Fruit fly (Drosophila melanogaster) whole organism, embryonic: ENCODE data around the gene CG7889.

Source experiments
- CG14014 ChIP-seq: fragments of 200-800 bp; sonication (Bioruptor generic); IDR thresholded peaks from 2 replicates; pipeline ENCODE4 v1.3.6; 2022; ENCODE audit warnings: missing biosample characterization, missing genetic modification characterization
- CG15601 ChIP-seq: fragments of 200-800 bp; sonication (Bioruptor generic); optimal IDR thresholded peaks from 3 replicates; lab custom pipeline; 2019; ENCODE audit warnings: missing biosample characterization, mild to moderate bottlenecking, missing genetic modification characterization, moderate library complexity
- CG17359 ChIP-seq: fragments of 200-800 bp; sonication (Bioruptor generic); optimal IDR thresholded peaks from 3 replicates; lab custom pipeline; 2018; ENCODE audit warnings: missing biosample characterization, mild to moderate bottlenecking, missing genetic modification characterization, moderate library complexity
- HLH3B ChIP-seq: fragments of 200-800 bp; sonication (Bioruptor generic); IDR thresholded peaks from 2 replicates; pipeline ENCODE4 v1.3.6; 2022; ENCODE audit warnings: missing biosample characterization, missing genetic modification characterization
- NfI ChIP-seq: fragments of 200-800 bp; sonication (Bioruptor generic); optimal IDR thresholded peaks from 3 replicates; lab custom pipeline; 2018; ENCODE audit warnings: missing biosample characterization, mild to moderate bottlenecking, missing genetic modification characterization, moderate library complexity
- br ChIP-seq: fragments of >200 bp; optimal IDR thresholded peaks from 2 replicates; lab custom pipeline; 2017
- danr ChIP-seq: fragments of 200-800 bp; sonication (Bioruptor generic); IDR thresholded peaks from 2 replicates; pipeline ENCODE4 v1.3.6; 2022; ENCODE audit warnings: missing biosample characterization, missing genetic modification characterization
- fru ChIP-seq: fragments of >200 bp; optimal IDR thresholded peaks from 2 replicates; lab custom pipeline; 2017
- luna ChIP-seq: fragments of 200-800 bp; sonication (Bioruptor generic); optimal IDR thresholded peaks from 2 replicates; lab custom pipeline; 2016; ENCODE audit warnings: missing biosample characterization, missing genetic modification characterization
- pita ChIP-seq: fragments of 200-800 bp; sonication (Bioruptor generic); optimal IDR thresholded peaks from 2 replicates; lab custom pipeline; 2017; ENCODE audit warnings: missing biosample characterization, mild to moderate bottlenecking, missing genetic modification characterization
- usp ChIP-seq: fragments of >200 bp; optimal IDR thresholded peaks from 2 replicates; lab custom pipeline; 2017; ENCODE audit warnings: missing biosample characterization, missing genetic modification characterization
- vnd ChIP-seq: fragments of 200-800 bp; sonication (Bioruptor generic); IDR thresholded peaks from 3 replicates; pipeline ENCODE4 v1.3.6; 2022; ENCODE audit warnings: missing biosample characterization, missing genetic modification characterization; ENCODE audit not compliant: partially characterized antibody

- TF ChIP-seq HLH3B (no peak), usp (GFP tag; lab: Kevin White, UChicago) (no peak), danr (GFP tag; lab: Robert Waterston, UW) (no peak), br (no peak), CG14014 (GFP tag; lab: Robert Waterston, UW) (no peak), luna (no peak), fru (lab: Kevin White, UChicago) (no peak), CG17359 (tag; lab: Kevin White, UChicago) (no peak), vnd (GFP tag; lab: Robert Waterston, UW) (no peak), CG15601 (tag; lab: Kevin White, UChicago) (no peak), NfI (no peak), pita (GFP tag; lab: Kevin White, UChicago) (no peak)
Observed at dm6 chrX:19261071-19261470, 17.6 kb downstream of the CG7889 start, which contains the start of gene rictor.
